Fruit fly (Drosophila melanogaster): Measurements from ENCODE around the gene Or2a.

DNA sequence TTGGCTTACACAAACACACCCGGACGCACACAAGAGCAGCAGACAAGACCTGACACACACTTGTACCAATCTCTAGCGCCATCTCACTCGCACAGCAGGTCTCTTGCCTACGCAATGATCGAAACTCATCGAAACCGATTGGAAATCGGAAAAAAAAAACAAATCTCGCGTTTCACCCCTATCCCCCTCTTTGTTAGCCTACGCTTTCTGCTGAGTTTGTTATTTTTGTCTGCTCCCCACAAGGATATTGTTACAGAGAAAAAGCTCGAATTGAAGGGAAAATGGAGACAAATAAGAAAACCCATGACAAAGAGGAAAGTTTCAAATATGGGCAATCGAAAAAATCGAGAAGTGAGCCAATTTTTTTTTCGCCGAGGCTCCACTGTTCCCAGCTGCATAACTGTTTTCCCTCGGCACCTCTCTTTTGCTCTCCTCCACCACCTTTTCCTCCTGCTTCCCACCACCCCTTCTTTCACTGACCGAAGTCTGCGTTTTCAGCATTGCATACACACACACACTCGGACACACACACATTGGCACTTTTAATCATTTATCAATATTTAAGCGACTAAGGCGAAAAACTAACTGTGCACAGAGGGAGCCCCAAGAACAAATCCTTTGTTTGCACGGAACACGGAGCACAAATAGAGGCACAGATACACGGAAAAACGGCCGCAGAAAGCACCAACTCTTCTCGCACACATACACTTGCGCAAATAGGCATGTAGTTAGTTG, 24.0 kb downstream of the Or2a start:
- TF ChIP-seq psq (optimal IDR thresholded peaks at IDR 0.05) (no peak), Dll (optimal IDR thresholded peaks at IDR 0.05) (no peak), usp (GFP tag; optimal IDR thresholded peaks at IDR 0.05) (no peak), pan (optimal IDR thresholded peaks at IDR 0.05) (no peak)
